Worm (Caenorhabditis elegans) whole organism, L4/young adult: ENCODE data around the gene T14F9.2.

Experiments used
- W03F9.2 ChIP-seq: fragments of 150-350 bp; optimal IDR thresholded peaks from 2 replicates; lab custom pipeline; 2014; ENCODE audit warnings: missing biosample characterization, missing genetic modification characterization
- him-1 ChIP-seq: sonication (generic microtip); optimal IDR thresholded peaks from 2 replicates; lab custom pipeline; 2016; ENCODE audit warnings: missing genotype, missing genetic modification reagents, missing genetic modification characterization, missing compliant biosample characterization

ce11 chrX:2266366-2266765 is 32.2 kb downstream of the T14F9.2 start:
- no peak for TF ChIP-seq him-1 (tag; lab: Kevin White, UChicago)
- no peak for TF ChIP-seq W03F9.2 (tag; lab: Kevin White, UChicago)
